Worm (Caenorhabditis elegans) whole organism, young adult: Measurements from ENCODE around the gene cpg-24.

Source experiments
- B0261.1 ChIP-seq: sonication (generic microtip); optimal IDR thresholded peaks from 2 replicates; lab custom pipeline; 2016; ENCODE audit warnings: mild to moderate bottlenecking, missing genetic modification characterization, moderate library complexity, missing compliant biosample characterization
- B0336.3 ChIP-seq: fragments of 200-800 bp; sonication (Bioruptor generic); IDR thresholded peaks from 2 replicates; pipeline ENCODE4 v1.3.6; 2022; ENCODE audit warnings: missing genetic modification characterization, missing compliant biosample characterization
- C06A6.2 ChIP-seq: fragments of 200-800 bp; sonication (Bioruptor generic); conservative IDR thresholded peaks from 2 replicates; pipeline ENCODE4 v1.3.6; 2022; ENCODE audit warnings: missing genetic modification characterization, missing compliant biosample characterization
- F22D6.2 ChIP-seq: sonication (generic microtip); optimal IDR thresholded peaks from 2 replicates; lab custom pipeline; 2016; ENCODE audit warnings: mild to moderate bottlenecking, missing genetic modification characterization, missing compliant biosample characterization
- F37B4.10 ChIP-seq: fragments of 200-800 bp; sonication (Bioruptor generic); IDR thresholded peaks from 2 replicates; pipeline ENCODE4 v1.3.6; 2022; ENCODE audit warnings: missing genetic modification characterization, missing compliant biosample characterization
- F39B2.1 ChIP-seq: fragments of 200-800 bp; sonication (Bioruptor generic); IDR thresholded peaks from 2 replicates; pipeline ENCODE4 v1.3.6; 2022; ENCODE audit warnings: missing genetic modification reagents, missing genetic modification characterization, missing compliant biosample characterization
- F55B11.4 ChIP-seq: sonication (generic microtip); optimal IDR thresholded peaks from 2 replicates; lab custom pipeline; 2016; ENCODE audit warnings: missing compliant biosample characterization, missing genetic modification characterization, borderline replicate concordance; ENCODE audit not compliant: insufficient read depth
- F57C9.4 ChIP-seq: sonication (generic microtip); optimal IDR thresholded peaks from 2 replicates; lab custom pipeline; 2017; ENCODE audit warnings: mild to moderate bottlenecking, missing genetic modification characterization, missing compliant biosample characterization
- K11D2.4 ChIP-seq: fragments of 200-800 bp; sonication (Bioruptor generic); IDR thresholded peaks from 2 replicates; pipeline ENCODE4 v1.3.6; 2022; ENCODE audit warnings: missing genetic modification reagents, missing genetic modification characterization, missing compliant biosample characterization
- K12H6.12 ChIP-seq: fragments of 200-800 bp; sonication (Bioruptor generic); optimal IDR thresholded peaks from 2 replicates; lab custom pipeline; 2018; ENCODE audit warnings: mild to moderate bottlenecking, missing genetic modification characterization, missing compliant biosample characterization
- T07F8.4 ChIP-seq: sonication (generic microtip); optimal IDR thresholded peaks from 2 replicates; lab custom pipeline; 2016; ENCODE audit warnings: mild to moderate bottlenecking, missing genetic modification characterization, moderate library complexity, missing compliant biosample characterization
- T26A5.8 ChIP-seq: sonication (generic microtip); optimal IDR thresholded peaks from 2 replicates; lab custom pipeline; 2016; ENCODE audit warnings: missing genetic modification characterization, missing compliant biosample characterization
- Y53F4B.3 ChIP-seq: fragments of 200-800 bp; sonication (Bioruptor generic); IDR thresholded peaks from 2 replicates; pipeline ENCODE4 v1.3.6; 2022; ENCODE audit warnings: missing genetic modification reagents, missing genetic modification characterization, missing compliant biosample characterization
- Y53G8AR.9 ChIP-seq: fragments of 200-800 bp; sonication (Bioruptor generic); conservative IDR thresholded peaks from 2 replicates; pipeline ENCODE4 v1.3.6; 2022; ENCODE audit warnings: missing genetic modification reagents, missing genetic modification characterization, missing compliant biosample characterization
- Y95B8A.8 ChIP-seq: fragments of 200-800 bp; sonication (Bioruptor generic); IDR thresholded peaks from 2 replicates; pipeline ENCODE4 v1.3.6; 2022; ENCODE audit warnings: missing genetic modification reagents, missing genetic modification characterization, missing compliant biosample characterization
- ceh-79 ChIP-seq: sonication (generic microtip); optimal IDR thresholded peaks from 2 replicates; lab custom pipeline; 2017; ENCODE audit warnings: mild to moderate bottlenecking, missing genetic modification characterization, missing compliant biosample characterization
- chd-7 ChIP-seq: sonication (generic microtip); optimal IDR thresholded peaks from 2 replicates; lab custom pipeline; 2016; ENCODE audit warnings: mild to moderate bottlenecking, missing genetic modification characterization, moderate library complexity, missing compliant biosample characterization
- die-1 ChIP-seq: sonication (generic microtip); optimal IDR thresholded peaks from 2 replicates; lab custom pipeline; 2016; ENCODE audit warnings: missing genotype, mild to moderate bottlenecking, missing genetic modification characterization, missing compliant biosample characterization
- dpl-1 ChIP-seq: fragments of 150-350 bp; optimal IDR thresholded peaks from 2 replicates; lab custom pipeline; 2014; ENCODE audit warnings: missing biosample characterization, missing genetic modification reagents, missing genetic modification characterization
- egl-44 ChIP-seq: fragments of 200-800 bp; sonication (Bioruptor generic); IDR thresholded peaks from 2 replicates; pipeline ENCODE4 v1.3.6; 2022; ENCODE audit warnings: missing genetic modification reagents, missing genetic modification characterization, missing compliant biosample characterization
- ets-4 ChIP-seq: fragments of 200-800 bp; sonication (Bioruptor generic); optimal IDR thresholded peaks from 2 replicates; lab custom pipeline; 2018; ENCODE audit warnings: mild to moderate bottlenecking, missing genetic modification characterization, missing compliant biosample characterization
- fkh-3 ChIP-seq: sonication (generic microtip); optimal IDR thresholded peaks from 2 replicates; lab custom pipeline; 2016; ENCODE audit warnings: mild to moderate bottlenecking, missing genetic modification characterization, missing compliant biosample characterization
- gei-17 ChIP-seq: fragments of 200-800 bp; sonication (Bioruptor generic); optimal IDR thresholded peaks from 2 replicates; lab custom pipeline; 2018; ENCODE audit warnings: mild to moderate bottlenecking, missing genetic modification characterization, missing compliant biosample characterization
- hlh-12 ChIP-seq: sonication (generic microtip); optimal IDR thresholded peaks from 2 replicates; lab custom pipeline; 2016; ENCODE audit warnings: missing genetic modification characterization, missing compliant biosample characterization
- let-526 ChIP-seq: fragments of 200-800 bp; sonication (Bioruptor generic); IDR thresholded peaks from 2 replicates; pipeline ENCODE4 v1.3.6; 2022; ENCODE audit warnings: missing genetic modification reagents, missing genetic modification characterization, missing compliant biosample characterization
- lir-1 ChIP-seq: fragments of 200-800 bp; sonication (Bioruptor generic); conservative IDR thresholded peaks from 2 replicates; pipeline ENCODE4 v1.3.6; 2022; ENCODE audit warnings: missing genetic modification reagents, missing genetic modification characterization, missing compliant biosample characterization
- madf-10 ChIP-seq: sonication (generic microtip); optimal IDR thresholded peaks from 2 replicates; lab custom pipeline; 2016; ENCODE audit warnings: mild to moderate bottlenecking, missing genetic modification characterization, missing compliant biosample characterization
- madf-3 ChIP-seq: fragments of 200-800 bp; sonication (Bioruptor generic); IDR thresholded peaks from 2 replicates; pipeline ENCODE4 v1.3.6; 2022; ENCODE audit warnings: missing genetic modification reagents, missing genetic modification characterization, missing compliant biosample characterization
- mcd-1 ChIP-seq: fragments of 200-800 bp; sonication (Bioruptor generic); IDR thresholded peaks from 2 replicates; pipeline ENCODE4 v1.3.6; 2022; ENCODE audit warnings: missing genetic modification reagents, missing genetic modification characterization, missing compliant biosample characterization
- mel-28 ChIP-seq: sonication (generic microtip); optimal IDR thresholded peaks from 2 replicates; lab custom pipeline; 2016; ENCODE audit warnings: borderline replicate concordance, mild to moderate bottlenecking, missing genetic modification characterization, missing compliant biosample characterization
- mes-4 ChIP-seq: sonication (generic microtip); optimal IDR thresholded peaks from 2 replicates; lab custom pipeline; 2016; ENCODE audit warnings: missing genotype, missing genetic modification characterization, missing compliant biosample characterization
- mxl-1 ChIP-seq: sonication (generic microtip); optimal IDR thresholded peaks from 2 replicates; lab custom pipeline; 2016; ENCODE audit warnings: missing genetic modification characterization, missing compliant biosample characterization
- nhr-120 ChIP-seq: fragments of 200-800 bp; sonication (Bioruptor generic); IDR thresholded peaks from 2 replicates; pipeline ENCODE4 v1.3.6; 2022; ENCODE audit warnings: missing genetic modification characterization, missing compliant biosample characterization
- nhr-90 ChIP-seq: sonication (generic microtip); optimal IDR thresholded peaks from 2 replicates; lab custom pipeline; 2016; ENCODE audit warnings: missing genotype, mild to moderate bottlenecking, missing genetic modification characterization, missing compliant biosample characterization
- pbrm-1 ChIP-seq: fragments of 200-800 bp; sonication (Bioruptor generic); IDR thresholded peaks from 2 replicates; pipeline ENCODE4 v1.3.6; 2022; ENCODE audit warnings: missing genetic modification reagents, missing genetic modification characterization, missing compliant biosample characterization
- rcor-1 ChIP-seq: fragments of 200-800 bp; sonication (Bioruptor generic); IDR thresholded peaks from 2 replicates; pipeline ENCODE4 v1.3.6; 2022; ENCODE audit warnings: missing genetic modification reagents, missing genetic modification characterization, missing compliant biosample characterization
- rec-8 ChIP-seq, 2 experiments: sonication (generic microtip); optimal IDR thresholded peaks; 2 replicates each; lab custom pipeline; 2016; ENCODE audit warnings: mild to moderate bottlenecking in 2 of 2, missing genetic modification characterization in 2 of 2, missing genetic modification reagents in 2 of 2, missing genotype in 2 of 2, missing biosample characterization in 1 of 2, missing compliant biosample characterization in 1 of 2, moderate library complexity in 1 of 2
- rpc-1 ChIP-seq, 2 experiments: fragments of 150-350 bp in 1 of 2; sonication (generic microtip) in 1 of 2; optimal IDR thresholded peaks; 2 replicates each; lab custom pipeline; 2014 to 2018; ENCODE audit warnings: missing biosample characterization in 1 of 2, missing genetic modification characterization in 1 of 2, missing genetic modification reagents in 1 of 2, missing genotype in 1 of 2
- snpc-1.3 ChIP-seq: sonication (generic microtip); optimal IDR thresholded peaks from 2 replicates; lab custom pipeline; 2017; ENCODE audit warnings: missing genetic modification characterization, mild to moderate bottlenecking, missing compliant biosample characterization, antibody characterized with exemption, moderate library complexity, missing genotype, missing genetic modification reagents; ENCODE audit not compliant: insufficient read depth
- snpc-3.4 ChIP-seq: sonication (generic microtip); optimal IDR thresholded peaks from 2 replicates; lab custom pipeline; 2017; ENCODE audit warnings: missing genetic modification characterization, mild to moderate bottlenecking, missing compliant biosample characterization, antibody characterized with exemption, moderate library complexity, missing genotype, missing genetic modification reagents
- snpc-4 ChIP-seq, 5 experiments: fragments of 150-350 bp in 1 of 5; sonication (generic microtip) in 4 of 5; optimal IDR thresholded peaks; 2 replicates each; lab custom pipeline; 2014 to 2018; ENCODE audit warnings: missing genetic modification characterization in 5 of 5, missing biosample characterization in 3 of 5, antibody characterized with exemption in 2 of 5, mild to moderate bottlenecking in 2 of 5, missing compliant biosample characterization in 2 of 5, missing genotype in 2 of 5, moderate library complexity in 2 of 5, missing genetic modification reagents in 1 of 5
- somi-1 ChIP-seq: fragments of 200-800 bp; sonication (Bioruptor generic); optimal IDR thresholded peaks from 2 replicates; lab custom pipeline; 2018; ENCODE audit warnings: mild to moderate bottlenecking, missing genetic modification characterization, missing compliant biosample characterization
- sptf-2 ChIP-seq: fragments of 200-800 bp; sonication (Bioruptor generic); optimal IDR thresholded peaks from 2 replicates; lab custom pipeline; 2018; ENCODE audit warnings: mild to moderate bottlenecking, missing genetic modification characterization, missing compliant biosample characterization
- tbp1 ChIP-seq: fragments of 200-800 bp; sonication (Bioruptor generic); optimal IDR thresholded peaks from 2 replicates; lab custom pipeline; 2018; ENCODE audit warnings: mild to moderate bottlenecking, missing genetic modification characterization, missing compliant biosample characterization
- zim-3 ChIP-seq: sonication (generic microtip); optimal IDR thresholded peaks from 2 replicates; lab custom pipeline; 2017; ENCODE audit warnings: mild to moderate bottlenecking, missing genetic modification characterization, moderate library complexity, missing compliant biosample characterization
- ztf-22 ChIP-seq: fragments of 200-800 bp; sonication (Bioruptor generic); optimal IDR thresholded peaks from 2 replicates; lab custom pipeline; 2018; ENCODE audit warnings: mild to moderate bottlenecking, missing genetic modification characterization, moderate library complexity, missing compliant biosample characterization
- ztf-28 ChIP-seq: fragments of 200-800 bp; sonication (Bioruptor generic); IDR thresholded peaks from 2 replicates; pipeline ENCODE4 v1.3.6; 2022; ENCODE audit warnings: missing genetic modification reagents, missing genetic modification characterization, missing compliant biosample characterization
- ztf-3 ChIP-seq: fragments of 200-800 bp; sonication (Bioruptor generic); optimal IDR thresholded peaks from 2 replicates; lab custom pipeline; 2018; ENCODE audit warnings: mild to moderate bottlenecking, missing genetic modification characterization, missing compliant biosample characterization

cpg-24 gene

ce11 chrIV:1595802-1596201 is 35.9 kb upstream of the cpg-24 start, which contains the start of gene npp-8 (continued):
- peak; percentile 92 for TF ChIP-seq C06A6.2
- TF ChIP-seq F39B2.1 (GFP tag; lab: Robert Waterston, UW): no peak
- TF ChIP-seq snpc-1.3 (tag; lab: Kevin White, UChicago): peak; percentile 83
- no peak for TF ChIP-seq T07F8.4 (tag; lab: Kevin White, UChicago)
- peak; percentile 70 for TF ChIP-seq tbp1 (GFP tag; lab: Kevin White, UChicago)
- no peak for TF ChIP-seq F37B4.10 (GFP tag; lab: Robert Waterston, UW)
- no peak for TF ChIP-seq ztf-3
- peak; percentile 86 for TF ChIP-seq pbrm-1
- peak; percentile 80 for TF ChIP-seq rcor-1 (GFP tag; lab: Robert Waterston, UW)
- TF ChIP-seq mxl-1 (tag; lab: Kevin White, UChicago): no peak
- TF ChIP-seq mcd-1 (GFP tag; lab: Robert Waterston, UW): peak; percentile 90
- peak; percentile 54 for TF ChIP-seq zim-3 (tag; lab: Kevin White, UChicago)
- TF ChIP-seq nhr-120 (GFP tag; lab: Robert Waterston, UW): no peak
- peak; percentile 31 for TF ChIP-seq F22D6.2 (tag; lab: Kevin White, UChicago)
- TF ChIP-seq mel-28 (tag; lab: Kevin White, UChicago): peak; percentile 25
- peak; percentile 69 for TF ChIP-seq K11D2.4
- TF ChIP-seq madf-3 (GFP tag; lab: Robert Waterston, UW): peak; percentile 75; the same call in 1 of the 2 replicates
- no peak for TF ChIP-seq fkh-3 (tag; lab: Kevin White, UChicago)
- no peak; the same call in 1 of the 2 replicates for TF ChIP-seq lir-1 (GFP tag; lab: Robert Waterston, UW)
- peak; percentile 65 for TF ChIP-seq chd-7 (tag; lab: Kevin White, UChicago)
- TF ChIP-seq K12H6.12 (tag; lab: Kevin White, UChicago): peak; percentile 72
- TF ChIP-seq dpl-1 (GFP tag; lab: Kevin White, UChicago): peak; percentile 85
- no peak for TF ChIP-seq ztf-22
- TF ChIP-seq Y95B8A.8: peak; percentile 91
- TF ChIP-seq die-1: peak; percentile 19
- TF ChIP-seq nhr-90 (tag; lab: Kevin White, UChicago): peak; percentile 24
- TF ChIP-seq let-526 (GFP tag; lab: Robert Waterston, UW): no peak
- peak; percentile 18 for TF ChIP-seq sptf-2 (GFP tag; lab: Kevin White, UChicago)
- TF ChIP-seq B0336.3 (GFP tag; lab: Robert Waterston, UW): peak; percentile 95
- peak; percentile 59; the same call in 1 of the 2 replicates for TF ChIP-seq egl-44
- TF ChIP-seq rec-8 (tag; optimal IDR thresholded peaks at IDR 0.05; lab: Kevin White, UChicago): peak; percentile 14 to 56
- TF ChIP-seq B0261.1: peak; percentile 12
- no peak for TF ChIP-seq hlh-12 (tag; lab: Kevin White, UChicago)
- peak; percentile 34 for TF ChIP-seq gei-17 (GFP tag; lab: Kevin White, UChicago)
- TF ChIP-seq F55B11.4 (tag; lab: Kevin White, UChicago): no peak
- TF ChIP-seq snpc-4 (GFP tag; optimal IDR thresholded peaks at IDR 0.05; lab: Kevin White, UChicago): peak; percentile 46
- TF ChIP-seq snpc-4 (tag; optimal IDR thresholded peaks at IDR 0.05; lab: Kevin White, UChicago): peak; percentile 50 to 66 (median 59)
- TF ChIP-seq ets-4 (GFP tag; lab: Kevin White, UChicago): peak; percentile 20
- TF ChIP-seq ztf-28 (GFP tag; lab: Robert Waterston, UW): peak; percentile 67; the same call in 1 of the 2 replicates
- no peak for TF ChIP-seq F57C9.4
- peak; percentile 14 for TF ChIP-seq somi-1 (GFP tag; lab: Kevin White, UChicago)
- no peak for TF ChIP-seq ceh-79 (tag; lab: Kevin White, UChicago)
- TF ChIP-seq Y53G8AR.9 (GFP tag; lab: Robert Waterston, UW): peak; percentile 93
- peak; percentile 58 for TF ChIP-seq snpc-3.4 (tag; lab: Kevin White, UChicago)
- no peak for TF ChIP-seq T26A5.8 (tag; lab: Kevin White, UChicago)
- TF ChIP-seq rpc-1 (optimal IDR thresholded peaks at IDR 0.05; lab: Kevin White, UChicago): peak; percentile 42
- no peak for TF ChIP-seq rpc-1 (tag; optimal IDR thresholded peaks at IDR 0.05; lab: Kevin White, UChicago)
- TF ChIP-seq madf-10 (tag; lab: Kevin White, UChicago): peak; percentile 62
- no peak for TF ChIP-seq mes-4 (tag; lab: Kevin White, UChicago)
- TF ChIP-seq Y53F4B.3 (GFP tag; lab: Robert Waterston, UW): no peak
